Worm (Caenorhabditis elegans) whole organism, L3 larva: ENCODE measurements around the gene bli-5.

Source experiments
- ama-1 ChIP-seq: fragments of 150-350 bp; optimal IDR thresholded peaks from 2 replicates; lab custom pipeline; 2018
- elt-1 ChIP-seq: fragments of 150-350 bp; optimal IDR thresholded peaks from 2 replicates; lab custom pipeline; 2014; ENCODE audit warnings: missing biosample characterization, missing genetic modification characterization
- fkh-10 ChIP-seq: sonication (generic microtip); optimal IDR thresholded peaks from 2 replicates; lab custom pipeline; 2017; ENCODE audit warnings: missing biosample characterization, missing genetic modification reagents, missing genetic modification characterization
- nhr-25 ChIP-seq: sonication (generic microtip); optimal IDR thresholded peaks from 2 replicates; lab custom pipeline; 2017; ENCODE audit warnings: missing biosample characterization, missing genetic modification characterization
- pqm-1 ChIP-seq: fragments of 150-350 bp; optimal IDR thresholded peaks from 2 replicates; lab custom pipeline; 2017; ENCODE audit warnings: missing biosample characterization, missing genetic modification characterization, inconsistent platforms
- unc-39 ChIP-seq: sonication (generic microtip); optimal IDR thresholded peaks from 4 replicates; lab custom pipeline; 2017; ENCODE audit warnings: missing biosample characterization, missing genetic modification characterization

- no peak for TF ChIP-seq elt-1
- TF ChIP-seq nhr-25 (tag; lab: Kevin White, UChicago): no peak
- no peak for TF ChIP-seq ama-1 (lab: Kevin White, UChicago)
- no peak for TF ChIP-seq pqm-1 (tag; lab: Kevin White, UChicago)
- TF ChIP-seq fkh-10 (GFP tag; lab: Kevin White, UChicago): no peak
- TF ChIP-seq unc-39 (tag; lab: Kevin White, UChicago): no peak
These were observed 3.5 kb downstream of the bli-5 start, which contains the start of gene cope-1 for ce11 chrIII:13426036-13426435.
